Worm (Caenorhabditis elegans) whole organism, L4 larva: Measurements from ENCODE around the gene ZC155.2.

Experiments
- R02D3.7 ChIP-seq: fragments of 150-350 bp; sonication (generic microtip); optimal IDR thresholded peaks from 3 replicates; lab custom pipeline; 2014; ENCODE audit warnings: missing biosample characterization, missing genetic modification characterization
- unc-62 ChIP-seq, 3 experiments: fragments of 150-350 bp in 1 of 3; sonication (generic microtip); optimal IDR thresholded peaks in 2 of 3; peaks in 1 of 3; 1 replicate in 1 of 3; 2 replicates in 2 of 3; lab custom pipeline; 2014 to 2017; ENCODE audit warnings: missing biosample characterization in 3 of 3, missing genetic modification characterization in 3 of 3, missing genetic modification reagents in 3 of 3, missing genotype in 1 of 3

- TF ChIP-seq unc-62 (GFP tag; optimal IDR thresholded peaks at IDR 0.05 in 1 of 2; lab: Kevin White, UChicago) (no peak), unc-62 (tag; optimal IDR thresholded peaks at IDR 0.05; lab: Kevin White, UChicago) (no peak), R02D3.7 (tag; lab: Kevin White, UChicago) (no peak)
Observed at ce11 chrIII:5233140-5233539, 14.4 kb downstream of the ZC155.2 start.
